Fruit fly (Drosophila melanogaster): Measurements from ENCODE around the gene hzg.

DNA sequence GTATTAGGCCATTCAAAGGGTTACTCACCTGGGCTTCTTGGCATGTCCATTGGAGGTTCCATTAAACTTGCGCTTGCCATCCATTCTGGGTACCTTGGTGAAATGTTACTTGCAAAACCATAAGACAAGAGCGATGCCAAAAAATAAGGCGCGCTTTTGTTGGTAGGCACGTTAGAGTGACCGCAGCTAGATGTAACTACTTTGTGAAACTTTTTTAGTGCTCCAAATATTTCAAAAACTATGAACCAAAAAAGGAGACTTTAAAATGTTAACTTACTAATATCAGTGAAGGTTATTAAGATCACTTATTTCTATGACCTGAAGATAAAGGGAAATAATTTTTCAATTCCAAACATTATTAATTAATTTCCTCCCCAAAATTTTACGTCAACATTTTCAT is 16.9 kb downstream of the hzg start, which contains the start of gene PolD1:
- TF ChIP-seq CG17806 (tag; optimal IDR thresholded peaks at IDR 0.05) (no peak), CG12605 (GFP tag; IDR thresholded peaks at IDR 0.05) (no peak), CG10348 (GFP tag; IDR thresholded peaks at IDR 0.05) (no peak), CG15710 (tag; optimal IDR thresholded peaks at IDR 0.05) (no peak), CG9948 (tag; optimal IDR thresholded peaks at IDR 0.05) (no peak), Ets98B (GFP tag; IDR thresholded peaks at IDR 0.05) (no peak), rn (GFP tag; IDR thresholded peaks at IDR 0.05) (no peak), EcR (GFP tag; optimal IDR thresholded peaks at IDR 0.05) (no peak), CG8159 (tag; optimal IDR thresholded peaks at IDR 0.05) (no peak), CG4496 (GFP tag; IDR thresholded peaks at IDR 0.05) (no peak), CG34367 (tag; optimal IDR thresholded peaks at IDR 0.05) (no peak), CG32121 (GFP tag; IDR thresholded peaks at IDR 0.05) (no peak)

Data from whole organism, pupa.